Fruit fly (Drosophila melanogaster) whole organism, embryonic: ENCODE data around the gene CG8419.

Experiments
- Awh ChIP-seq: fragments of 200-800 bp; sonication (Bioruptor generic); IDR thresholded peaks from 2 replicates; pipeline ENCODE4, ENCODE4 v1.3.6; 2022; ENCODE audit warnings: missing biosample characterization, missing genetic modification characterization
- Blimp-1 ChIP-seq: fragments of 200-800 bp; sonication (Bioruptor generic); optimal IDR thresholded peaks from 3 replicates; lab custom pipeline; 2018; ENCODE audit warnings: missing biosample characterization, missing genetic modification characterization, mild to moderate bottlenecking, moderate library complexity, missing genetic modification reagents
- CG10959 ChIP-seq: fragments of 200-800 bp; sonication (Bioruptor generic); IDR thresholded peaks from 2 replicates; pipeline ENCODE4 v1.3.6; 2022; ENCODE audit warnings: missing biosample characterization, missing genetic modification characterization
- CG11696 ChIP-seq: fragments of 200-800 bp; sonication (Bioruptor generic); IDR thresholded peaks from 2 replicates; pipeline ENCODE4 v1.3.6; 2022; ENCODE audit warnings: missing biosample characterization, missing genetic modification characterization
- CG12391 ChIP-seq: fragments of 200-800 bp; sonication (Bioruptor generic); optimal IDR thresholded peaks from 3 replicates; lab custom pipeline; 2018; ENCODE audit warnings: missing biosample characterization, mild to moderate bottlenecking, missing genetic modification characterization, moderate library complexity
- CG12659 ChIP-seq: fragments of 200-800 bp; sonication (Bioruptor generic); optimal IDR thresholded peaks from 3 replicates; lab custom pipeline; 2017; ENCODE audit warnings: mild to moderate bottlenecking, missing biosample characterization, missing genetic modification reagents, missing genetic modification characterization
- CG14441 ChIP-seq: fragments of 200-800 bp; sonication (Bioruptor generic); IDR thresholded peaks from 2 replicates; pipeline ENCODE4 v1.3.6; 2022; ENCODE audit warnings: missing biosample characterization, missing genetic modification characterization
- CG17328 ChIP-seq: fragments of 200-800 bp; sonication (Bioruptor generic); IDR thresholded peaks from 2 replicates; pipeline ENCODE4 v1.3.6; 2022; ENCODE audit warnings: missing biosample characterization, missing genetic modification characterization
- CG17568 ChIP-seq: fragments of 200-800 bp; sonication (Bioruptor generic); optimal IDR thresholded peaks from 2 replicates; lab custom pipeline; 2018; ENCODE audit warnings: missing biosample characterization, mild to moderate bottlenecking, missing genetic modification characterization, moderate library complexity
- CG18476 ChIP-seq: fragments of 200-800 bp; sonication (Bioruptor generic); optimal IDR thresholded peaks from 2 replicates; lab custom pipeline; 2016; ENCODE audit warnings: missing biosample characterization, mild to moderate bottlenecking, missing genetic modification characterization
- CG2120 ChIP-seq: fragments of 200-800 bp; sonication (Bioruptor generic); optimal IDR thresholded peaks from 3 replicates; lab custom pipeline; 2016; ENCODE audit warnings: missing biosample characterization, missing genetic modification characterization
- CG3407 ChIP-seq: fragments of 200-800 bp; sonication (Bioruptor generic); optimal IDR thresholded peaks from 2 replicates; lab custom pipeline; 2018; ENCODE audit warnings: missing biosample characterization, mild to moderate bottlenecking, missing genetic modification characterization
- CG43689 ChIP-seq: fragments of 200-800 bp; sonication (Bioruptor generic); IDR thresholded peaks from 2 replicates; pipeline ENCODE4 v1.3.6; 2022; ENCODE audit warnings: missing biosample characterization, missing genetic modification characterization
- CG4854 ChIP-seq: fragments of 200-800 bp; sonication (Bioruptor generic); optimal IDR thresholded peaks from 2 replicates; lab custom pipeline; 2016; ENCODE audit warnings: missing biosample characterization, missing genetic modification characterization, inconsistent platforms
- CG6272 ChIP-seq: fragments of 200-800 bp; sonication (Bioruptor generic); IDR thresholded peaks from 2 replicates; pipeline ENCODE4 v1.3.6; 2022; ENCODE audit warnings: missing biosample characterization, missing genetic modification characterization
- CG9932 ChIP-seq: fragments of 200-800 bp; sonication (Bioruptor generic); IDR thresholded peaks from 2 replicates; pipeline ENCODE4 v1.3.6; 2022; ENCODE audit warnings: missing biosample characterization, missing genetic modification characterization
- D19B ChIP-seq: fragments of 200-800 bp; sonication (Bioruptor generic); optimal IDR thresholded peaks from 2 replicates; lab custom pipeline; 2017; ENCODE audit warnings: missing biosample characterization, mild to moderate bottlenecking, missing genetic modification characterization
- E2f1 ChIP-seq: fragments of 200-800 bp; sonication (Bioruptor generic); IDR thresholded peaks from 2 replicates; pipeline ENCODE4 v1.3.6; 2022; ENCODE audit warnings: missing biosample characterization, missing genetic modification characterization
- H2.0 ChIP-seq: fragments of 200-800 bp; sonication (Bioruptor generic); IDR thresholded peaks from 2 replicates; pipeline ENCODE4 v1.3.6; 2022; ENCODE audit warnings: missing biosample characterization, missing genetic modification characterization
- Hmr ChIP-seq: fragments of 200-800 bp; sonication (Bioruptor generic); optimal IDR thresholded peaks from 3 replicates; lab custom pipeline; 2017; ENCODE audit warnings: mild to moderate bottlenecking, missing biosample characterization, missing genetic modification reagents, missing genetic modification characterization
- Hr78 ChIP-seq, 2 experiments: fragments of 200-800 bp in 1 of 2; fragments of >200 bp in 1 of 2; sonication (Bioruptor generic) in 1 of 2; optimal IDR thresholded peaks; 2 replicates each; lab custom pipeline; 2017 to 2019; ENCODE audit warnings: missing biosample characterization in 2 of 2, missing genetic modification characterization in 2 of 2, mild to moderate bottlenecking in 1 of 2, moderate library complexity in 1 of 2
- Med ChIP-seq: fragments of 200-800 bp; sonication (Bioruptor generic); peaks from one replicate; lab custom pipeline; 2016; ENCODE audit warnings: missing biosample characterization, missing genetic modification characterization, mild to moderate bottlenecking, inconsistent platforms, moderate library complexity
- Meics ChIP-seq: fragments of 200-800 bp; sonication (Bioruptor generic); optimal IDR thresholded peaks from 2 replicates; lab custom pipeline; 2017; ENCODE audit warnings: missing biosample characterization, mild to moderate bottlenecking, missing genetic modification characterization
- NfI ChIP-seq: fragments of 200-800 bp; sonication (Bioruptor generic); optimal IDR thresholded peaks from 3 replicates; lab custom pipeline; 2018; ENCODE audit warnings: missing biosample characterization, mild to moderate bottlenecking, missing genetic modification characterization, moderate library complexity
- Oli ChIP-seq: fragments of 200-800 bp; sonication (Bioruptor generic); optimal IDR thresholded peaks from 2 replicates; lab custom pipeline; 2018; ENCODE audit warnings: missing biosample characterization, mild to moderate bottlenecking, missing genetic modification characterization, moderate library complexity
- Optix ChIP-seq: fragments of 200-800 bp; sonication (Bioruptor generic); IDR thresholded peaks from 3 replicates; pipeline ENCODE4 v1.3.6; 2022; ENCODE audit warnings: missing biosample characterization, missing genetic modification characterization
- Rfx ChIP-seq: fragments of 200-800 bp; sonication (Bioruptor generic); IDR thresholded peaks from 2 replicates; pipeline ENCODE4 v1.3.6; 2022; ENCODE audit warnings: missing biosample characterization, missing genetic modification characterization
- Rx ChIP-seq: fragments of 200-800 bp; sonication (Bioruptor generic); IDR thresholded peaks from 2 replicates; pipeline ENCODE4 v1.3.6; 2022; ENCODE audit warnings: missing biosample characterization, missing genetic modification characterization
- Xrp1 ChIP-seq: fragments of 200-800 bp; sonication (Bioruptor generic); IDR thresholded peaks from 2 replicates; pipeline ENCODE4 v1.3.6; 2022; ENCODE audit warnings: missing biosample characterization, missing genetic modification characterization
- bcd ChIP-seq: fragments of 200-800 bp; sonication (Bioruptor generic); optimal IDR thresholded peaks from 2 replicates; lab custom pipeline; 2017; ENCODE audit warnings: missing biosample characterization, mild to moderate bottlenecking, missing genetic modification characterization
- cwo ChIP-seq: fragments of 200-800 bp; sonication (Bioruptor generic); optimal IDR thresholded peaks from 3 replicates; lab custom pipeline; 2017; ENCODE audit warnings: missing biosample characterization, missing genetic modification characterization, mild to moderate bottlenecking, moderate library complexity, missing genetic modification reagents
- dysf ChIP-seq: fragments of 200-800 bp; sonication (Bioruptor generic); IDR thresholded peaks from 3 replicates; pipeline ENCODE4 v1.3.6; 2022; ENCODE audit warnings: missing biosample characterization, missing genetic modification characterization
- gem ChIP-seq: fragments of 200-800 bp; sonication (Bioruptor generic); optimal IDR thresholded peaks from 2 replicates; lab custom pipeline; 2019; ENCODE audit warnings: missing biosample characterization, mild to moderate bottlenecking, missing genetic modification characterization, moderate library complexity
- hb ChIP-seq: fragments of 200-800 bp; sonication (Bioruptor generic); IDR thresholded peaks from 3 replicates; pipeline ENCODE4 v1.3.6; 2022; ENCODE audit warnings: missing biosample characterization, missing genetic modification characterization; ENCODE audit not compliant: partially characterized antibody
- ken ChIP-seq: fragments of 200-800 bp; sonication (Bioruptor generic); IDR thresholded peaks from 3 replicates; pipeline ENCODE4 v1.3.6; 2022; ENCODE audit warnings: missing biosample characterization, missing genetic modification characterization
- lab ChIP-seq: fragments of 200-800 bp; sonication (Bioruptor generic); optimal IDR thresholded peaks from 3 replicates; lab custom pipeline; 2017; ENCODE audit warnings: missing biosample characterization, missing genetic modification characterization, mild to moderate bottlenecking, moderate library complexity, missing genetic modification reagents
- lmd ChIP-seq: fragments of 200-800 bp; sonication (Bioruptor generic); IDR thresholded peaks from 2 replicates; pipeline ENCODE4 v1.3.6; 2022; ENCODE audit warnings: missing biosample characterization, missing genetic modification characterization
- maf-S ChIP-seq: fragments of 200-800 bp; sonication (Bioruptor generic); optimal IDR thresholded peaks from 2 replicates; lab custom pipeline; 2016; ENCODE audit warnings: missing biosample characterization, missing genetic modification characterization
- pan ChIP-seq, 4 experiments: fragments of >200 bp in 3 of 4; fragments of 200-800 bp in 1 of 4; sonication (Bioruptor generic) in 1 of 4; optimal IDR thresholded peaks in 3 of 4; IDR thresholded peaks in 1 of 4; 2 replicates each; pipeline versions ENCODE4 v1.3.6 to Lab custom; 2017 to 2022; ENCODE audit warnings: missing biosample characterization in 2 of 4, missing genetic modification characterization in 2 of 4, mixed read lengths in 1 of 4
- prd ChIP-seq, 3 experiments: fragments of >200 bp in 2 of 3; fragments of 200-800 bp in 1 of 3; sonication (Bioruptor generic) in 1 of 3; optimal IDR thresholded peaks in 2 of 3; IDR thresholded peaks in 1 of 3; 2 replicates in 2 of 3; 3 replicates in 1 of 3; pipeline versions ENCODE4 v1.3.6 to Lab custom; 2017 to 2022; ENCODE audit warnings: missing biosample characterization in 1 of 3, missing genetic modification characterization in 1 of 3
- row ChIP-seq: fragments of 200-800 bp; sonication (Bioruptor generic); IDR thresholded peaks from 3 replicates; pipeline ENCODE4 v1.3.6; 2022; ENCODE audit warnings: missing biosample characterization, missing genetic modification characterization
- stc ChIP-seq: fragments of 200-800 bp; sonication (Bioruptor generic); IDR thresholded peaks from 2 replicates; pipeline ENCODE4 v1.3.6; 2022; ENCODE audit warnings: missing biosample characterization, missing genetic modification characterization
- ttk ChIP-seq: fragments of 200-800 bp; sonication (Bioruptor generic); IDR thresholded peaks from 2 replicates; pipeline ENCODE4 v2.1.2; 2022; ENCODE audit warnings: missing biosample characterization, missing genetic modification characterization
- wdn ChIP-seq: fragments of 200-800 bp; sonication (Bioruptor generic); IDR thresholded peaks from 2 replicates; pipeline ENCODE4 v1.3.6; 2022; ENCODE audit warnings: missing biosample characterization, missing genetic modification characterization
- zen ChIP-seq: fragments of 200-800 bp; sonication (Bioruptor generic); optimal IDR thresholded peaks from 3 replicates; lab custom pipeline; 2018; ENCODE audit warnings: missing biosample characterization, mild to moderate bottlenecking, missing genetic modification characterization, moderate library complexity
- zfh1 ChIP-seq: fragments of 200-800 bp; sonication (Bioruptor generic); IDR thresholded peaks from 3 replicates; pipeline ENCODE4 v1.3.6; 2022; ENCODE audit warnings: missing biosample characterization, missing genetic modification characterization

CG8419 gene

DNA sequence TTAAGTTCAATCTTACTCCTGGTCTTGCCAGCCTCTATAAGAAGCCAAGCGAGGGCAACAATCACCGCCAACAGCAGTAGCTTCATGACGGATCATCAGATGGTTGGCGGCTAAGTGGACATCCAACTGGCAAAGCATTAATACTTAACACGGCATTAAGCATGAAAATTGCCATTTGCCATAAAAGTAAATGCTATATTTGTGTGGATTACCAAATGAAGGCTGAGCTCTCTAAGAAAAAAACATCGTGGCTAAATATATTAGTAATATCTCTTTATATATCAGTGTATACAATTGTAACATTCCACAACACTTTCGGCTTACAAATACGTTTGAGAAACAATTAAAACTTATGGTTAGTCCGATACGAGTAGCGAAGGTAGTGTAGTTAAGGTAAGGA is 37.9 kb downstream of the CG8419 start, which contains the start of gene CG43057:
TSS of gene CG43057 (minus strand) at position 101 of the 400 bp plus-strand sequence.
- TF ChIP-seq NfI (GFP tag; lab: Kevin White, UChicago): no peak
- TF ChIP-seq, all 482 proteins: peak for 0

DNA sequence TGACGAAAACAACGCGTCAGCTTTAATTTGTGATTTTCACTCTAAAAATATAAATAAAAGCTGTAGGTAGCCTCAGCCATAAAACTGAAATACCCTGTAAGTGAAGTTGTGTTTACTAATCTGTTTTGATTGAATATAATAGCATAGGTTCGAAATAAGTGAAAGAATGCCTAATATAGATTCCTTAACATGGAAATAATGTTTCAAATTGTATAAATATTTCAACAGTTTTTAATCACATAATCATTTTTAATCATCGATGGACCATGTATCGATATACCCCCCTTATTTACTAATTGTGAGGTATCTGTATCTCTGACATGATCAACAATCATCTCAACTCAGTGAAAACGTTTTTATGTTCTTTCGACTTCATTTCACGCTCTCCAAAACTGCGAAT is 49.4 kb downstream of the CG8419 start:
- peak; percentile 53 for TF ChIP-seq Blimp-1 (GFP tag; lab: Kevin White, UChicago)
- peak; percentile 44 for TF ChIP-seq Med (GFP tag; lab: Kevin White, UChicago)
- TF ChIP-seq H2.0 (GFP tag; lab: Robert Waterston, UW): no peak
- no peak for TF ChIP-seq CG18476 (GFP tag; lab: Kevin White, UChicago)
- TF ChIP-seq bcd: no peak
- TF ChIP-seq Rx (GFP tag; lab: Robert Waterston, UW): peak; percentile 21; the same call in 1 of the 2 replicates
- peak; percentile 32; the same call in 1 of the 2 replicates for TF ChIP-seq CG11696 (GFP tag; lab: Robert Waterston, UW)
- no peak for TF ChIP-seq prd (optimal IDR thresholded peaks at IDR 0.05; lab: Kevin White, UChicago)
- peak; percentile 27; the same call in 1 of the 3 replicates for TF ChIP-seq prd (GFP tag; IDR thresholded peaks at IDR 0.05; lab: Robert Waterston, UW)
- TF ChIP-seq CG9932 (GFP tag; lab: Robert Waterston, UW): peak; percentile 54
- no peak for TF ChIP-seq CG17568 (GFP tag; lab: Kevin White, UChicago)
- peak; percentile 31 for TF ChIP-seq Meics (GFP tag; lab: Kevin White, UChicago)
- peak; percentile 48 for TF ChIP-seq lab (GFP tag; lab: Kevin White, UChicago)
- TF ChIP-seq CG3407 (GFP tag; lab: Kevin White, UChicago): no peak
- TF ChIP-seq CG17328 (GFP tag; lab: Robert Waterston, UW): 0 out of 2 replicates have a peak, but pooled peaks have one; percentile 8
- TF ChIP-seq ttk (GFP tag; lab: Robert Waterston, UW): peak; percentile 19; the same call in 1 of the 2 replicates
- no peak for TF ChIP-seq CG4854 (GFP tag; lab: Kevin White, UChicago)
- peak; percentile 85 for TF ChIP-seq D19B
- no peak for TF ChIP-seq zen (tag; lab: Kevin White, UChicago)
- TF ChIP-seq zfh1 (GFP tag; lab: Robert Waterston, UW): peak; percentile 33; the same call in 1 of the 3 replicates
- peak; percentile 33 for TF ChIP-seq CG12391 (tag; lab: Kevin White, UChicago)
- no peak for TF ChIP-seq CG10959 (GFP tag; lab: Robert Waterston, UW)
- TF ChIP-seq maf-S (GFP tag; lab: Kevin White, UChicago): no peak
- peak; percentile 36; the same call in 1 of the 2 replicates for TF ChIP-seq CG14441 (GFP tag; lab: Robert Waterston, UW)
- TF ChIP-seq CG2120 (GFP tag; lab: Kevin White, UChicago): no peak
- peak; percentile 48; the same call in 1 of the 2 replicates for TF ChIP-seq E2f1 (GFP tag; lab: Robert Waterston, UW)
- peak; percentile 18 for TF ChIP-seq Oli
- TF ChIP-seq lmd (GFP tag; lab: Robert Waterston, UW): peak; percentile 51; the same call in 1 of the 2 replicates
- no peak for TF ChIP-seq CG43689
- peak; percentile 57; the same call in 1 of the 2 replicates for TF ChIP-seq Awh (GFP tag; lab: Robert Waterston, UW)
- TF ChIP-seq pan (optimal IDR thresholded peaks at IDR 0.05; lab: Kevin White, UChicago): no peak
- TF ChIP-seq pan (GFP tag; optimal IDR thresholded peaks at IDR 0.05 in 1 of 2, IDR thresholded peaks at IDR 0.05 in 1 of 2): peak in 1 of 2 experiments; percentile 41
- peak; percentile 18 for TF ChIP-seq cwo (GFP tag; lab: Kevin White, UChicago)
- TF ChIP-seq Hr78 (GFP tag; optimal IDR thresholded peaks at IDR 0.05; lab: Kevin White, UChicago): no peak
- TF ChIP-seq stc: 0 out of 2 replicates have a peak, but pooled peaks have one; percentile 12
- no peak for TF ChIP-seq CG6272 (GFP tag; lab: Robert Waterston, UW)
- no peak for TF ChIP-seq Optix (GFP tag; lab: Robert Waterston, UW)
- 0 out of 3 replicates have a peak, but pooled peaks have one; percentile 48 for TF ChIP-seq dysf
- no peak for TF ChIP-seq hb (GFP tag; lab: Robert Waterston, UW)
- TF ChIP-seq Xrp1 (GFP tag; lab: Robert Waterston, UW): peak; percentile 30; the same call in 1 of the 2 replicates
- no peak for TF ChIP-seq gem (tag; lab: Kevin White, UChicago)
- TF ChIP-seq row (GFP tag; lab: Robert Waterston, UW): peak; percentile 63; the same call in 2 of the 3 replicates
- no peak for TF ChIP-seq ken (GFP tag; lab: Robert Waterston, UW)
- no peak for TF ChIP-seq wdn (GFP tag; lab: Robert Waterston, UW)
- peak; percentile 14 for TF ChIP-seq CG12659 (GFP tag; lab: Kevin White, UChicago)
- TF ChIP-seq Hmr: peak; percentile 18
- TF ChIP-seq Rfx (GFP tag; lab: Robert Waterston, UW): peak; percentile 41; the same call in 1 of the 2 replicates
